Worm (Caenorhabditis elegans) whole organism, L3 larva: Measurements from ENCODE around the gene B0457.6.
A peak's percentile ranks its signal among the peaks of the same experiment; 100 is the strongest.

Experiments
- R02D3.7 ChIP-seq: fragments of 150-350 bp; optimal IDR thresholded peaks from 2 replicates; lab custom pipeline; 2014; ENCODE audit warnings: missing biosample characterization, missing genetic modification characterization
- ZK546.5 ChIP-seq: sonication (generic microtip); optimal IDR thresholded peaks from 2 replicates; lab custom pipeline; 2017; ENCODE audit warnings: missing biosample characterization, missing genetic modification characterization
- aly-2 ChIP-seq: fragments of 150-350 bp; optimal IDR thresholded peaks from 2 replicates; lab custom pipeline; 2014; ENCODE audit warnings: missing biosample characterization, missing genetic modification characterization
- ama-1 ChIP-seq: fragments of 150-350 bp; optimal IDR thresholded peaks from 2 replicates; lab custom pipeline; 2018
- ceh-16 ChIP-seq: sonication (generic microtip); optimal IDR thresholded peaks from 2 replicates; lab custom pipeline; 2017; ENCODE audit warnings: missing biosample characterization, missing genetic modification characterization
- ceh-28 ChIP-seq: fragments of 150-350 bp; optimal IDR thresholded peaks from 2 replicates; lab custom pipeline; 2014; ENCODE audit warnings: missing biosample characterization, missing genetic modification reagents, missing genetic modification characterization
- ceh-82 ChIP-seq: fragments of 150-350 bp; optimal IDR thresholded peaks from 2 replicates; lab custom pipeline; 2014; ENCODE audit warnings: missing biosample characterization, missing genetic modification characterization
- ceh-9 ChIP-seq: sonication (generic microtip); optimal IDR thresholded peaks from 2 replicates; lab custom pipeline; 2018; ENCODE audit warnings: missing biosample characterization, missing genetic modification characterization
- egl-27 ChIP-seq: sonication (generic microtip); optimal IDR thresholded peaks from 4 replicates; lab custom pipeline; 2017; ENCODE audit warnings: missing biosample characterization, missing genetic modification reagents, missing genetic modification characterization
- egl-5 ChIP-seq: fragments of 150-350 bp; optimal IDR thresholded peaks from 2 replicates; lab custom pipeline; 2017; ENCODE audit warnings: missing biosample characterization, missing genetic modification reagents, missing genetic modification characterization, inconsistent platforms
- elt-1 ChIP-seq: fragments of 150-350 bp; optimal IDR thresholded peaks from 2 replicates; lab custom pipeline; 2014; ENCODE audit warnings: missing biosample characterization, missing genetic modification characterization
- elt-2 ChIP-seq: sonication (generic microtip); optimal IDR thresholded peaks from 2 replicates; lab custom pipeline; 2016; ENCODE audit warnings: missing genetic modification reagents, mild to moderate bottlenecking, missing genetic modification characterization, missing compliant biosample characterization
- elt-3 ChIP-seq, 3 experiments: fragments of 150-350 bp in 1 of 3; sonication (generic microtip) in 2 of 3; optimal IDR thresholded peaks; 2 replicates in 2 of 3; 4 replicates in 1 of 3; lab custom pipeline; 2014 to 2017; ENCODE audit warnings: missing biosample characterization in 3 of 3, missing genetic modification characterization in 3 of 3
- fkh-10 ChIP-seq: sonication (generic microtip); optimal IDR thresholded peaks from 2 replicates; lab custom pipeline; 2017; ENCODE audit warnings: missing biosample characterization, missing genetic modification reagents, missing genetic modification characterization
- fos-1 ChIP-seq: fragments of 150-350 bp; optimal IDR thresholded peaks from 2 replicates; lab custom pipeline; 2014; ENCODE audit warnings: missing biosample characterization, missing genetic modification characterization
- hmg-11 ChIP-seq: sonication (generic microtip); optimal IDR thresholded peaks from 2 replicates; lab custom pipeline; 2016; ENCODE audit warnings: missing genetic modification characterization, missing compliant biosample characterization
- jun-1 ChIP-seq: fragments of 150-350 bp; optimal IDR thresholded peaks from 2 replicates; lab custom pipeline; 2014; ENCODE audit warnings: missing biosample characterization, missing genetic modification reagents, missing genetic modification characterization
- lin-15B ChIP-seq: fragments of 150-350 bp; optimal IDR thresholded peaks from 2 replicates; lab custom pipeline; 2014; ENCODE audit warnings: missing biosample characterization, missing genetic modification characterization
- lin-39 ChIP-seq: fragments of 150-350 bp; optimal IDR thresholded peaks from 2 replicates; lab custom pipeline; 2018; ENCODE audit warnings: missing biosample characterization, missing genetic modification reagents, missing genetic modification characterization
- lsy-12 ChIP-seq: sonication (generic microtip); optimal IDR thresholded peaks from 2 replicates; lab custom pipeline; 2016; ENCODE audit warnings: mild to moderate bottlenecking, missing genetic modification characterization, missing compliant biosample characterization
- mdl-1 ChIP-seq: fragments of 150-350 bp; optimal IDR thresholded peaks from 2 replicates; lab custom pipeline; 2014; ENCODE audit warnings: missing biosample characterization, missing genetic modification characterization
- mml-1 ChIP-seq: fragments of 150-350 bp; sonication (generic microtip); optimal IDR thresholded peaks from 3 replicates; lab custom pipeline; 2014; ENCODE audit warnings: missing biosample characterization, missing genetic modification characterization
- nfya-1 ChIP-seq: sonication (generic microtip); optimal IDR thresholded peaks from 2 replicates; lab custom pipeline; 2017; ENCODE audit warnings: missing genetic modification characterization, mild to moderate bottlenecking, missing compliant biosample characterization, antibody characterized with exemption, moderate library complexity; ENCODE audit not compliant: insufficient read depth
- nhr-11 ChIP-seq: fragments of 150-350 bp; optimal IDR thresholded peaks from 2 replicates; lab custom pipeline; 2014; ENCODE audit warnings: missing biosample characterization, missing genetic modification characterization
- nhr-23 ChIP-seq: fragments of 150-350 bp; optimal IDR thresholded peaks from 2 replicates; lab custom pipeline; 2014; ENCODE audit warnings: missing biosample characterization, missing genetic modification reagents, missing genetic modification characterization
- nhr-25 ChIP-seq: sonication (generic microtip); optimal IDR thresholded peaks from 2 replicates; lab custom pipeline; 2017; ENCODE audit warnings: missing biosample characterization, missing genetic modification characterization
- nhr-43 ChIP-seq: sonication (generic microtip); optimal IDR thresholded peaks from 2 replicates; lab custom pipeline; 2016; ENCODE audit warnings: mild to moderate bottlenecking, missing genetic modification characterization, missing compliant biosample characterization; ENCODE audit not compliant: poor library complexity, severe bottlenecking
- nhr-67 ChIP-seq: fragments of 150-350 bp; optimal IDR thresholded peaks from 2 replicates; lab custom pipeline; 2014; ENCODE audit warnings: missing biosample characterization, missing genetic modification characterization
- nhr-76 ChIP-seq: fragments of 150-350 bp; sonication (generic microtip); optimal IDR thresholded peaks from 5 replicates; lab custom pipeline; 2014; ENCODE audit warnings: missing biosample characterization, missing genetic modification characterization
- nhr-77 ChIP-seq: fragments of 150-350 bp; optimal IDR thresholded peaks from 2 replicates; lab custom pipeline; 2014; ENCODE audit warnings: missing biosample characterization, missing genetic modification characterization
- pha-4 ChIP-seq: fragments of 150-350 bp; optimal IDR thresholded peaks from 2 replicates; lab custom pipeline; 2014; ENCODE audit warnings: missing biosample characterization, missing genetic modification reagents, missing genetic modification characterization
- pqm-1 ChIP-seq: fragments of 150-350 bp; optimal IDR thresholded peaks from 2 replicates; lab custom pipeline; 2017; ENCODE audit warnings: missing biosample characterization, missing genetic modification characterization, inconsistent platforms
- sea-2 ChIP-seq: fragments of 150-350 bp; sonication (generic microtip); optimal IDR thresholded peaks from 4 replicates; lab custom pipeline; 2014; ENCODE audit warnings: missing biosample characterization, missing genetic modification reagents, missing genetic modification characterization
- skn-1 ChIP-seq: fragments of 150-350 bp; optimal IDR thresholded peaks from 2 replicates; lab custom pipeline; 2014; ENCODE audit warnings: missing biosample characterization, missing genetic modification characterization
- snpc-4 ChIP-seq: fragments of 150-350 bp; optimal IDR thresholded peaks from 2 replicates; lab custom pipeline; 2014; ENCODE audit warnings: missing biosample characterization, missing genetic modification characterization
- tbx-2 ChIP-seq: sonication (generic microtip); optimal IDR thresholded peaks from 2 replicates; lab custom pipeline; 2016; ENCODE audit warnings: mild to moderate bottlenecking, missing genetic modification characterization, missing compliant biosample characterization
- unc-62 ChIP-seq: fragments of 150-350 bp; sonication (generic microtip); optimal IDR thresholded peaks from 4 replicates; lab custom pipeline; 2014; ENCODE audit warnings: missing biosample characterization, missing genetic modification reagents, missing genetic modification characterization

B0457.6 gene

DNA sequence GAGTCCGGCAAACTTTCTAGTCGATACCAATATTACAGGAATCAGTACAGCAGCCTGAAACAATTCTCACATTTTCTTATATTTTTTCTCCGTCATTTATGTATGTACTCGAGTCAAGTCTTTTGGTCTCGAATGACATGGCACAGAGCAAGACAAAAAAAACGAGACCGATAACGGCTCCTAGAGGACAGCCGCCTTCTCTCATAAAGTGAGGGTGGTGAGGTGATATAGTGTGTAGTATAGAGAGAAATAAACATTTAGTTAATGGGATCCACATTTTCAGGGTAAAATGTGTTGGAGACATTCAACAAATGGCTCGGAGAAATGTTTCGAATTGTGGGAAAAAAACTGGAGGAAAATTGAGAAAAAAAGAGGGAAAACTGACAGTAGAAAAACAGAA, 40.0 kb downstream of the B0457.6 start:
- TF ChIP-seq egl-5 (tag; lab: Kevin White, UChicago), result peak; percentile 96
- peak; percentile 22 for TF ChIP-seq nfya-1
- peak; percentile 42 for TF ChIP-seq lin-39 (tag; lab: Kevin White, UChicago)
- TF ChIP-seq fos-1 (tag; lab: Kevin White, UChicago), result no peak

DNA sequence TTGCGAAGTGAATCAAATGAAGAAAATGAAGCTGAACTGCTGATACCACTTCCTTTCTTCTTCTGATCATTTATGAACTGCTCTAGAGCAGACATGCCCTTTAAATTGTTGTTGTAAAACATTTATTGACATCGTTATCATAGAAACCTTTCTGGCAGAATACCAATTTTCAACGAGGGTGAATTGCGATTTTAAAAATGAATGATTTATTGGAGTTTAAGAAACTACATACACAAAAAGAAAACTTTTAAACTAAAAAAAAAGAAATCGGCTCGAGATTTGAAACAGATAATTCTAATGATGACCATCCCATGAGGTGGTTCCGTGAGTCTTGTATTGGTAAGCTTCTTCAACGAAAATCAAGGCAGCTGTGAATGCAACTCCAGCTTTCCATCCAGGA, 41.8 kb downstream of the B0457.6 start, which contains the start of gene sftd-3:
TSS of gene sftd-3 (minus strand) at position 101 of the 400 bp plus-strand sequence.
- no peak for TF ChIP-seq ama-1
- no peak for TF ChIP-seq ceh-9 (tag; lab: Kevin White, UChicago)
- no peak for TF ChIP-seq nhr-11
- TF ChIP-seq skn-1, result no peak
- TF ChIP-seq fkh-10 (GFP tag; lab: Kevin White, UChicago), result no peak
- TF ChIP-seq nhr-76 (tag; lab: Kevin White, UChicago), result no peak
- no peak for TF ChIP-seq sea-2 (GFP tag; lab: Kevin White, UChicago)
- TF ChIP-seq ceh-82 (tag; lab: Kevin White, UChicago), result no peak
- TF ChIP-seq unc-62 (GFP tag; lab: Kevin White, UChicago), result no peak
- TF ChIP-seq snpc-4 (tag; lab: Kevin White, UChicago), result no peak
- TF ChIP-seq nhr-25 (tag; lab: Kevin White, UChicago), result no peak
- no peak for TF ChIP-seq mml-1 (tag; lab: Kevin White, UChicago)
- TF ChIP-seq nhr-23 (tag; lab: Kevin White, UChicago), result no peak
- no peak for TF ChIP-seq elt-3 (tag; optimal IDR thresholded peaks at IDR 0.05; lab: Kevin White, UChicago)
- TF ChIP-seq ceh-16 (tag; lab: Kevin White, UChicago), result no peak
- TF ChIP-seq, all 47 proteins: peak for 0

DNA sequence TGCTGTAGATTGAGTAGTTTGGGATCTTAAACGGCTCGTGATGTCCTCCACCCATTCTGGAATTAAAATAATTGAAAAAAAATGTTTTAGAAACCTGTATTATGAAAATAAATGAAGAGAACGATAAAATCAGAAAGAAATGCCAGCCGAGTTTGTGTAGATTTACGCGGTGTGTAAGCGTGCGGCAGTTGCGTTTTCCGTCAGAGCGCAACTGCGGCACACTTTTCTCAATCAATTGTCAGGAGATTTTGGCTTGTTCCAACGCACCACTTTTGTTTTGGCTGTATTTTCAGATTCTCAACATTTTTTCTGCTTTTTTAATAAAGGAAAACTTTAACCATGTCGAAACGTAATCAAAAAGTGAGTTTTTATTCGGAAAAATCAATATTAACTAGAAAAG, 42.6 kb downstream of the B0457.6 start, which contains the start of the genes ndub-3 and C18E9.2:
TSS of gene ndub-3 (minus strand) at position 56 of the 400 bp plus-strand sequence.
TSS of gene C18E9.2 (plus strand) at position 172 of the 400 bp plus-strand sequence.
- peak; percentile 13 for TF ChIP-seq nhr-23 (tag; lab: Kevin White, UChicago)
- TF ChIP-seq nfya-1, result peak; percentile 64
- peak; percentile 37 for TF ChIP-seq hmg-11 (tag; lab: Kevin White, UChicago)
- no peak for TF ChIP-seq ceh-9 (tag; lab: Kevin White, UChicago)
- peak; percentile 75 for TF ChIP-seq lin-39 (tag; lab: Kevin White, UChicago)
- TF ChIP-seq elt-2 (tag; lab: Kevin White, UChicago), result peak; percentile 5
- peak; percentile 51 for TF ChIP-seq ceh-28 (tag; lab: Kevin White, UChicago)
- no peak for TF ChIP-seq skn-1
- TF ChIP-seq aly-2 (tag; lab: Kevin White, UChicago), result no peak
- TF ChIP-seq lin-15B (tag; lab: Kevin White, UChicago), result peak; percentile 62
- peak; percentile 85 for TF ChIP-seq R02D3.7 (tag; lab: Kevin White, UChicago)
- peak; percentile 44 for TF ChIP-seq nhr-25 (tag; lab: Kevin White, UChicago)
- no peak for TF ChIP-seq mml-1 (tag; lab: Kevin White, UChicago)
- TF ChIP-seq pqm-1 (tag; lab: Kevin White, UChicago), result peak; percentile 25
- TF ChIP-seq sea-2 (GFP tag; lab: Kevin White, UChicago), result no peak
- TF ChIP-seq, all 47 proteins: peak for 10

DNA sequence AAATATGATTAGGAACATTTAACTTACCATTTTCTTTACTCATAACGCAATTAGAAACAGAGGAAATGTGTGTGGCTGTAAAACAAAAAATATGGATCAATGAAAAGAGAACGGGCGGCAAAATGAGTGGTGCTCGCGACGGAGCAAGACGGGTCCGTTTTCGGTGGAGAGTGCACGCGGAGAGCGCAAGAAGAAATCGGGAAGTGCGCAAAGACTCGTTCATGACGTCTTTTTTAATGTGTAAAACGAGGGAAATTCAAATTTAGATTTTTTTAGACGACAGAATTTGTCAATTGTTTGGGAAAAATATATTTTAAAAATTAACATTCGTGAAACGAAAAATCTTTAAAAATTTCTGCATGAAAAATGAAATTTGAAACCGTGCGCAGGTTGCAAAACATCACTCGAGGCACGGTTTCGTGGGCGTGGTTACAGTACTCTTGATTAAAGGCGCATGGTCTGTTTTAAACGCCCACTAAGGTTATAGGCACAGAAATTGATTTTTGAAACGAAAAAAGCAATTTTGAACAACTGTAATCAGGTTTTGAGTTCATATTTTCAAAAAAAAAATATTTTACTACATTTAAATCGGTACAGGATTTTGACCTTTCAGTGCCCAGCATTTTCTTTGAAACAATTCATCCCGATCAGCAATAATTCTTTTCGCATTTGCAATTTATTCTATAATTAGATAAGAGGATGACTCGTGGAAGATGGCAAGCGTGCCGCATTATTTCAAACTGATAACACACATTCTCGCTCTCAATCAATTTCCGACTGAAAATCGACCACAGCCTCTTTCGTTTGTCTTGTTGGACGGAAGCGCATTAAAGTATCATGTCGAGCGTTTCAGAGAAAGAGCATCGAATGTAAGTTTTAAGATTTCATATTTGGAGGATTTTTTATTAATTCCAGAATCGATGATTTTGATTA, 47.3 kb downstream of the B0457.6 start, which contains the start of the genes szy-20 and C18E9.5:
TSS of gene szy-20 (minus strand) at position 83 of the 933 bp plus-strand sequence.
TSS of gene C18E9.5 (plus strand) at position 730 of the 933 bp plus-strand sequence.
- TF ChIP-seq lin-15B (tag; lab: Kevin White, UChicago) (peak; percentile 81), nhr-67 (no peak), skn-1 (peak; percentile 18), pha-4 (peak; percentile 78), lsy-12 (tag; lab: Kevin White, UChicago) (peak; percentile 57), ceh-82 (tag; lab: Kevin White, UChicago) (peak; percentile 52), lin-39 (tag; lab: Kevin White, UChicago) (peak; percentile 70), nhr-43 (peak; percentile 65), ceh-28 (tag; lab: Kevin White, UChicago) (peak; percentile 60), ZK546.5 (tag; lab: Kevin White, UChicago) (no peak), fos-1 (tag; lab: Kevin White, UChicago) (no peak), egl-27 (tag; lab: Kevin White, UChicago) (no peak), jun-1 (tag; lab: Kevin White, UChicago) (peak; percentile 71), pqm-1 (tag; lab: Kevin White, UChicago) (peak; percentile 72), nhr-11 (no peak), ceh-16 (tag; lab: Kevin White, UChicago) (no peak), elt-2 (tag; lab: Kevin White, UChicago) (peak; percentile 76), nhr-77 (tag; lab: Kevin White, UChicago) (peak; percentile 33), hmg-11 (tag; lab: Kevin White, UChicago) (peak; percentile 69), nfya-1 (peak; percentile 84), aly-2 (tag; lab: Kevin White, UChicago) (no peak), unc-62 (GFP tag; lab: Kevin White, UChicago) (no peak), fkh-10 (GFP tag; lab: Kevin White, UChicago) (peak; percentile 52), elt-1 (tag; lab: Kevin White, UChicago) (peak; percentile 31), nhr-25 (tag; lab: Kevin White, UChicago) (peak; percentile 27), R02D3.7 (tag; lab: Kevin White, UChicago) (peak; percentile 82), ama-1 (peak; percentile 49), nhr-23 (tag; lab: Kevin White, UChicago) (peak; percentile 71), mdl-1 (tag; lab: Kevin White, UChicago) (no peak), snpc-4 (tag; lab: Kevin White, UChicago) (peak; percentile 59), tbx-2 (tag; lab: Kevin White, UChicago) (peak; percentile 64), egl-5 (tag; lab: Kevin White, UChicago) (peak; percentile 20), mml-1 (tag; lab: Kevin White, UChicago) (no peak)
